Fruit fly (Drosophila melanogaster) whole organism, adult: Measurements from ENCODE around the gene Ssb-c31a.

Experiments
- CG11617 ChIP-seq: fragments of 200-800 bp; sonication (Bioruptor generic); optimal IDR thresholded peaks from 2 replicates; lab custom pipeline; 2017; ENCODE audit warnings: mild to moderate bottlenecking, missing biosample characterization, missing genetic modification reagents, missing genetic modification characterization
- CG12768 ChIP-seq: fragments of 200-800 bp; sonication (Bioruptor generic); optimal IDR thresholded peaks from 2 replicates; lab custom pipeline; 2017; ENCODE audit warnings: missing biosample characterization, missing genetic modification characterization, mild to moderate bottlenecking, moderate library complexity, missing genetic modification reagents
- CG14711 ChIP-seq: fragments of 200-800 bp; sonication (Bioruptor generic); optimal IDR thresholded peaks from 2 replicates; lab custom pipeline; 2018; ENCODE audit warnings: missing biosample characterization, mild to moderate bottlenecking, missing genetic modification characterization, moderate library complexity
- CG1620 ChIP-seq: fragments of 200-800 bp; sonication (Bioruptor generic); optimal IDR thresholded peaks from 2 replicates; lab custom pipeline; 2016; ENCODE audit warnings: missing biosample characterization, missing genetic modification characterization
- CG33017 ChIP-seq: fragments of 200-800 bp; sonication (Bioruptor generic); optimal IDR thresholded peaks from 2 replicates; lab custom pipeline; 2018; ENCODE audit warnings: missing biosample characterization, mild to moderate bottlenecking, missing genetic modification characterization, moderate library complexity
- CG5204 ChIP-seq: fragments of 200-800 bp; sonication (Bioruptor generic); optimal IDR thresholded peaks from 2 replicates; lab custom pipeline; 2016; ENCODE audit warnings: missing biosample characterization, missing genetic modification characterization
- CG7045 ChIP-seq: fragments of 200-800 bp; sonication (Bioruptor generic); optimal IDR thresholded peaks from 2 replicates; lab custom pipeline; 2017; ENCODE audit warnings: missing biosample characterization, mild to moderate bottlenecking, missing genetic modification characterization
- CG7101 ChIP-seq: fragments of 200-800 bp; sonication (Bioruptor generic); optimal IDR thresholded peaks from 2 replicates; lab custom pipeline; 2018; ENCODE audit warnings: missing biosample characterization, mild to moderate bottlenecking, missing genetic modification characterization, moderate library complexity
- Clk ChIP-seq: fragments of 200-800 bp; sonication (Bioruptor generic); optimal IDR thresholded peaks from 2 replicates; lab custom pipeline; 2017; ENCODE audit warnings: missing biosample characterization, missing genetic modification characterization
- Crg-1 ChIP-seq: fragments of 200-800 bp; sonication (Bioruptor generic); optimal IDR thresholded peaks from 2 replicates; lab custom pipeline; 2016; ENCODE audit warnings: missing biosample characterization, missing genetic modification characterization
- Hr96 ChIP-seq: fragments of 200-800 bp; sonication (Bioruptor generic); optimal IDR thresholded peaks from 2 replicates; lab custom pipeline; 2016; ENCODE audit warnings: missing biosample characterization, missing genetic modification characterization
- Mnt ChIP-seq: fragments of 200-800 bp; sonication (Bioruptor generic); optimal IDR thresholded peaks from 2 replicates; lab custom pipeline; 2016; ENCODE audit warnings: missing biosample characterization, mild to moderate bottlenecking, missing genetic modification characterization
- bab1 ChIP-seq: fragments of 200-800 bp; sonication (Bioruptor generic); optimal IDR thresholded peaks from 3 replicates; lab custom pipeline; 2019; ENCODE audit warnings: missing biosample characterization, mild to moderate bottlenecking, missing genetic modification characterization, moderate library complexity
- cic ChIP-seq: fragments of 200-800 bp; sonication (Bioruptor generic); optimal IDR thresholded peaks from 2 replicates; lab custom pipeline; 2017; ENCODE audit warnings: missing biosample characterization, mild to moderate bottlenecking, missing genetic modification characterization, moderate library complexity
- cnc ChIP-seq, 2 experiments: fragments of >200 bp; optimal IDR thresholded peaks; 2 replicates each; lab custom pipeline; 2017
- kay ChIP-seq: fragments of 200-800 bp; sonication (Bioruptor generic); peaks from one replicate; lab custom pipeline; 2016; ENCODE audit warnings: missing biosample characterization, missing genetic modification characterization, borderline replicate concordance
- ovo ChIP-seq: fragments of 200-800 bp; sonication (Bioruptor generic); optimal IDR thresholded peaks from 2 replicates; lab custom pipeline; 2016; ENCODE audit warnings: missing biosample characterization, missing genetic modification characterization
- pad ChIP-seq: fragments of 200-800 bp; sonication (Bioruptor generic); optimal IDR thresholded peaks from 3 replicates; lab custom pipeline; 2017; ENCODE audit warnings: missing biosample characterization, missing genetic modification characterization, mild to moderate bottlenecking, moderate library complexity, missing genetic modification reagents
- tj ChIP-seq: fragments of 200-800 bp; sonication (Bioruptor generic); optimal IDR thresholded peaks from 3 replicates; lab custom pipeline; 2017; ENCODE audit warnings: missing biosample characterization, mild to moderate bottlenecking, missing genetic modification characterization, moderate library complexity
- toe ChIP-seq: fragments of 200-800 bp; sonication (Bioruptor generic); optimal IDR thresholded peaks from 2 replicates; lab custom pipeline; 2016; ENCODE audit warnings: missing biosample characterization, missing genetic modification characterization

Ssb-c31a gene

dm6 chr2L:8185008-8185407 lies 26.1 kb upstream of the Ssb-c31a start:
- TF ChIP-seq cnc (optimal IDR thresholded peaks at IDR 0.05; lab: Kevin White, UChicago) (no peak), CG11617 (no peak)

dm6 chr2L:8190681-8191080 lies 20.5 kb upstream of the Ssb-c31a start, which contains the start of gene CG34134:
TSS of gene CG34134 (minus strand) at chr2L:8190781.
- TF ChIP-seq Mnt (GFP tag; lab: Kevin White, UChicago) = no peak
- no peak for TF ChIP-seq cic (GFP tag; lab: Kevin White, UChicago)
- TF ChIP-seq CG1620 (GFP tag; lab: Kevin White, UChicago) = no peak
- TF ChIP-seq Crg-1 (GFP tag; lab: Kevin White, UChicago) = no peak
- TF ChIP-seq kay (GFP tag; lab: Kevin White, UChicago) = no peak
- no peak for TF ChIP-seq Hr96 (GFP tag; lab: Kevin White, UChicago)
- no peak for TF ChIP-seq Clk (GFP tag; lab: Kevin White, UChicago)
- no peak for TF ChIP-seq CG12768 (GFP tag; lab: Kevin White, UChicago)
- TF ChIP-seq CG14711 (tag; lab: Kevin White, UChicago) = no peak
- TF ChIP-seq CG33017 = no peak
- TF ChIP-seq CG7101 (tag; lab: Kevin White, UChicago) = no peak
- TF ChIP-seq pad = no peak
- TF ChIP-seq cnc (optimal IDR thresholded peaks at IDR 0.05; lab: Kevin White, UChicago) = no peak
- TF ChIP-seq toe = no peak
- TF ChIP-seq bab1 (GFP tag; lab: Kevin White, UChicago) = no peak
- TF ChIP-seq CG11617 = no peak
- no peak for TF ChIP-seq CG7045 (GFP tag; lab: Kevin White, UChicago)
- no peak for TF ChIP-seq ovo (GFP tag; lab: Kevin White, UChicago)
- TF ChIP-seq tj (GFP tag; lab: Kevin White, UChicago) = no peak

- TF ChIP-seq CG14711 (tag; lab: Kevin White, UChicago) (no peak), kay (GFP tag; lab: Kevin White, UChicago) (no peak), tj (GFP tag; lab: Kevin White, UChicago) (no peak), ovo (GFP tag; lab: Kevin White, UChicago) (no peak), Hr96 (GFP tag; lab: Kevin White, UChicago) (no peak), CG33017 (no peak), Clk (GFP tag; lab: Kevin White, UChicago) (no peak), cic (GFP tag; lab: Kevin White, UChicago) (no peak), cnc (optimal IDR thresholded peaks at IDR 0.05; lab: Kevin White, UChicago) (no peak), CG11617 (no peak), Mnt (GFP tag; lab: Kevin White, UChicago) (no peak), bab1 (GFP tag; lab: Kevin White, UChicago) (no peak), CG1620 (GFP tag; lab: Kevin White, UChicago) (no peak), CG12768 (GFP tag; lab: Kevin White, UChicago) (no peak)
Measured at dm6 chr2L:8195722-8196323, 15.3 kb upstream of the Ssb-c31a start.

dm6 chr2L:8196757-8197530 lies 14.2 kb upstream of the Ssb-c31a start, which contains the start of the genes CG8475 and CG8460:
TSS of gene CG8475 (minus strand) at chr2L:8196918.
TSS of gene CG8460 (plus strand) at chr2L:8197193.
- no peak for TF ChIP-seq CG7045 (GFP tag; lab: Kevin White, UChicago)
- TF ChIP-seq Crg-1 (GFP tag; lab: Kevin White, UChicago) = peak; percentile 37
- no peak for TF ChIP-seq cnc (optimal IDR thresholded peaks at IDR 0.05; lab: Kevin White, UChicago)
- no peak for TF ChIP-seq CG11617

dm6 chr2L:8198757-8199156 lies 12.4 kb upstream of the Ssb-c31a start, which contains the start of gene PGAP5:
TSS of gene PGAP5 (plus strand) at chr2L:8198882.
- TF ChIP-seq cic (GFP tag; lab: Kevin White, UChicago) (peak; percentile 50), Mnt (GFP tag; lab: Kevin White, UChicago) (peak; percentile 33), CG33017 (peak; percentile 5), Crg-1 (GFP tag; lab: Kevin White, UChicago) (peak; percentile 59), CG5204 (no peak), pad (peak; percentile 51), bab1 (GFP tag; lab: Kevin White, UChicago) (peak; percentile 21), CG1620 (GFP tag; lab: Kevin White, UChicago) (peak; percentile 61), CG7101 (tag; lab: Kevin White, UChicago) (peak; percentile 60), Hr96 (GFP tag; lab: Kevin White, UChicago) (no peak), tj (GFP tag; lab: Kevin White, UChicago) (no peak)

- TF ChIP-seq CG12768 (GFP tag; lab: Kevin White, UChicago) (peak; percentile 91), CG7101 (tag; lab: Kevin White, UChicago) (no peak), CG33017 (peak; percentile 20), cic (GFP tag; lab: Kevin White, UChicago) (peak; percentile 97)
Measured at dm6 chr2L:8202569-8202968, 8.6 kb upstream of the Ssb-c31a start.
